Worm (Caenorhabditis elegans): ENCODE measurements around the gene Y43H11AL.1.

Y43H11AL.1 gene

ce11 chrII:216598-216997, 15.9 kb downstream of the Y43H11AL.1 start, which contains the start of gene F48A11.4:
TSS of gene F48A11.4 (minus strand) at chrII:216621.
- TF ChIP-seq tbx-37 (GFP tag; conservative IDR thresholded peaks at IDR 0.05), result peak; percentile 52
- TF ChIP-seq ceh-36 (tag; optimal IDR thresholded peaks at IDR 0.05), result no peak
- TF ChIP-seq hnd-1 (tag; optimal IDR thresholded peaks at IDR 0.05), result no peak
- peak; percentile 11; the same call in 1 of the 2 replicates for TF ChIP-seq pes-1 (GFP tag; IDR thresholded peaks at IDR 0.05)
- peak; percentile 77 for TF ChIP-seq F13C5.2 (tag; optimal IDR thresholded peaks at IDR 0.05)
- TF ChIP-seq sea-1 (GFP tag; conservative IDR thresholded peaks at IDR 0.05), result 0 out of 2 replicates have a peak, but pooled peaks have one; percentile 41
- TF ChIP-seq flt-1 (GFP tag; IDR thresholded peaks at IDR 0.05), result peak; percentile 57; the same call in 1 of the 2 replicates
- peak; percentile 44 for TF ChIP-seq hmg-4 (GFP tag; optimal IDR thresholded peaks at IDR 0.05)
- peak; percentile 47 for TF ChIP-seq hmbx-1 (tag; optimal IDR thresholded peaks at IDR 0.05)
- no peak for TF ChIP-seq scrt-1 (GFP tag; IDR thresholded peaks at IDR 0.05)
- 0 out of 2 replicates have a peak, but pooled peaks have one; percentile 23 for TF ChIP-seq tbx-11 (GFP tag; IDR thresholded peaks at IDR 0.05)

- no peak for TF ChIP-seq tbx-11 (GFP tag; IDR thresholded peaks at IDR 0.05)
- no peak for TF ChIP-seq hnd-1 (tag; optimal IDR thresholded peaks at IDR 0.05)
- TF ChIP-seq aly-1 (tag; optimal IDR thresholded peaks at IDR 0.05), result no peak
- no peak for TF ChIP-seq sea-1 (GFP tag; conservative IDR thresholded peaks at IDR 0.05)
- no peak for TF ChIP-seq B0310.2 (tag; optimal IDR thresholded peaks at IDR 0.05)
- no peak for TF ChIP-seq pes-1 (GFP tag; IDR thresholded peaks at IDR 0.05)
- TF ChIP-seq F13C5.2 (tag; optimal IDR thresholded peaks at IDR 0.05), result no peak
Observed at ce11 chrII:208097-208496, 24.4 kb downstream of the Y43H11AL.1 start.

- TF ChIP-seq tbx-37 (GFP tag; conservative IDR thresholded peaks at IDR 0.05) (no peak), B0310.2 (tag; optimal IDR thresholded peaks at IDR 0.05) (no peak), pes-1 (GFP tag; IDR thresholded peaks at IDR 0.05) (no peak), ama-1 (optimal IDR thresholded peaks at IDR 0.05) (no peak), tra-4 (tag; optimal IDR thresholded peaks at IDR 0.05) (no peak), flt-1 (GFP tag; IDR thresholded peaks at IDR 0.05) (no peak), hmg-4 (GFP tag; optimal IDR thresholded peaks at IDR 0.05) (no peak), sea-1 (GFP tag; conservative IDR thresholded peaks at IDR 0.05) (no peak), hnd-1 (tag; optimal IDR thresholded peaks at IDR 0.05) (no peak), tbx-11 (GFP tag; IDR thresholded peaks at IDR 0.05) (no peak), aly-1 (tag; optimal IDR thresholded peaks at IDR 0.05) (no peak), F13C5.2 (tag; optimal IDR thresholded peaks at IDR 0.05) (no peak), ceh-13 (GFP tag; optimal IDR thresholded peaks at IDR 0.05) (no peak)
Observed at ce11 chrII:196685-197084, 35.9 kb downstream of the Y43H11AL.1 start, which contains the start of gene chs-2. TSS of gene chs-2 (plus strand) at chrII:196985.

- no peak for TF ChIP-seq ceh-36 (tag; optimal IDR thresholded peaks at IDR 0.05)
- no peak for TF ChIP-seq tbx-11 (GFP tag; IDR thresholded peaks at IDR 0.05)
- no peak for TF ChIP-seq flt-1 (GFP tag; IDR thresholded peaks at IDR 0.05)
- no peak for TF ChIP-seq ama-1 (optimal IDR thresholded peaks at IDR 0.05)
- no peak for TF ChIP-seq B0310.2 (tag; optimal IDR thresholded peaks at IDR 0.05)
- no peak for TF ChIP-seq ets-7 (tag; optimal IDR thresholded peaks at IDR 0.05)
- TF ChIP-seq tbx-37 (GFP tag; conservative IDR thresholded peaks at IDR 0.05), result no peak
- TF ChIP-seq pes-1 (GFP tag; IDR thresholded peaks at IDR 0.05), result no peak
- TF ChIP-seq scrt-1 (GFP tag; IDR thresholded peaks at IDR 0.05), result no peak
- TF ChIP-seq hnd-1 (tag; optimal IDR thresholded peaks at IDR 0.05), result no peak
- TF ChIP-seq ceh-13 (GFP tag; optimal IDR thresholded peaks at IDR 0.05), result no peak
- TF ChIP-seq sea-1 (GFP tag; conservative IDR thresholded peaks at IDR 0.05), result no peak
Observed at ce11 chrII:194458-194857, 38.1 kb downstream of the Y43H11AL.1 start, which contains the start of gene abu-11. TSS of gene abu-11 (minus strand) at chrII:194558.

- TF ChIP-seq hmbx-1 (tag; optimal IDR thresholded peaks at IDR 0.05), result no peak
- no peak for TF ChIP-seq B0310.2 (tag; optimal IDR thresholded peaks at IDR 0.05)
- TF ChIP-seq scrt-1 (GFP tag; IDR thresholded peaks at IDR 0.05), result no peak
- TF ChIP-seq ceh-36 (tag; optimal IDR thresholded peaks at IDR 0.05), result no peak
- no peak for TF ChIP-seq ceh-13 (GFP tag; optimal IDR thresholded peaks at IDR 0.05)
- TF ChIP-seq ets-7 (tag; optimal IDR thresholded peaks at IDR 0.05), result no peak
- no peak for TF ChIP-seq sea-1 (GFP tag; conservative IDR thresholded peaks at IDR 0.05)
- TF ChIP-seq aly-1 (tag; optimal IDR thresholded peaks at IDR 0.05), result no peak
- TF ChIP-seq tbx-11 (GFP tag; IDR thresholded peaks at IDR 0.05), result no peak
- TF ChIP-seq tra-4 (tag; optimal IDR thresholded peaks at IDR 0.05), result no peak
- no peak for TF ChIP-seq ama-1 (optimal IDR thresholded peaks at IDR 0.05)
- no peak for TF ChIP-seq hmg-4 (GFP tag; optimal IDR thresholded peaks at IDR 0.05)
- no peak for TF ChIP-seq pes-1 (GFP tag; IDR thresholded peaks at IDR 0.05)
- TF ChIP-seq flt-1 (GFP tag; IDR thresholded peaks at IDR 0.05), result no peak
- TF ChIP-seq hnd-1 (tag; optimal IDR thresholded peaks at IDR 0.05), result no peak
- no peak for TF ChIP-seq F13C5.2 (tag; optimal IDR thresholded peaks at IDR 0.05)
- no peak for TF ChIP-seq tbx-37 (GFP tag; conservative IDR thresholded peaks at IDR 0.05)
Observed at ce11 chrII:192584-192983, 40.0 kb downstream of the Y43H11AL.1 start.

- TF ChIP-seq hmbx-1 (tag; optimal IDR thresholded peaks at IDR 0.05), result no peak
- TF ChIP-seq pes-1 (GFP tag; IDR thresholded peaks at IDR 0.05), result no peak
- no peak for TF ChIP-seq tbx-11 (GFP tag; IDR thresholded peaks at IDR 0.05)
- TF ChIP-seq hnd-1 (tag; optimal IDR thresholded peaks at IDR 0.05), result no peak
- TF ChIP-seq tbx-37 (GFP tag; conservative IDR thresholded peaks at IDR 0.05), result no peak
- TF ChIP-seq B0310.2 (tag; optimal IDR thresholded peaks at IDR 0.05), result no peak
- no peak for TF ChIP-seq ets-7 (tag; optimal IDR thresholded peaks at IDR 0.05)
- no peak for TF ChIP-seq F13C5.2 (tag; optimal IDR thresholded peaks at IDR 0.05)
- TF ChIP-seq ceh-13 (GFP tag; optimal IDR thresholded peaks at IDR 0.05), result no peak
- no peak for TF ChIP-seq aly-1 (tag; optimal IDR thresholded peaks at IDR 0.05)
- TF ChIP-seq tra-4 (tag; optimal IDR thresholded peaks at IDR 0.05), result no peak
- TF ChIP-seq flt-1 (GFP tag; IDR thresholded peaks at IDR 0.05), result no peak
- no peak for TF ChIP-seq ceh-36 (tag; optimal IDR thresholded peaks at IDR 0.05)
Observed at ce11 chrII:188967-189366, 43.6 kb downstream of the Y43H11AL.1 start, which contains the start of gene T01D1.5. TSS of gene T01D1.5 (minus strand) at chrII:189067.

ce11 chrII:186504-186903, 46.0 kb downstream of the Y43H11AL.1 start, which contains the start of gene T01D1.8:
TSS of gene T01D1.8 (plus strand) at chrII:186739.
- TF ChIP-seq pes-1 (GFP tag; IDR thresholded peaks at IDR 0.05), result no peak
- no peak for TF ChIP-seq B0310.2 (tag; optimal IDR thresholded peaks at IDR 0.05)
- TF ChIP-seq tra-4 (tag; optimal IDR thresholded peaks at IDR 0.05), result no peak
- no peak for TF ChIP-seq ama-1 (optimal IDR thresholded peaks at IDR 0.05)
- TF ChIP-seq tbx-37 (GFP tag; conservative IDR thresholded peaks at IDR 0.05), result no peak
- no peak for TF ChIP-seq flt-1 (GFP tag; IDR thresholded peaks at IDR 0.05)
- TF ChIP-seq ets-7 (tag; optimal IDR thresholded peaks at IDR 0.05), result no peak
- TF ChIP-seq hmg-4 (GFP tag; optimal IDR thresholded peaks at IDR 0.05), result no peak
- no peak for TF ChIP-seq tbx-11 (GFP tag; IDR thresholded peaks at IDR 0.05)
- no peak for TF ChIP-seq F13C5.2 (tag; optimal IDR thresholded peaks at IDR 0.05)
